Fruit fly (Drosophila melanogaster) S2 (cell line): ENCODE data around the gene Egfrap.

ENCODE experiments used
- CG8478 ChIP-seq: fragments of >200 bp; optimal IDR thresholded peaks from 2 replicates; lab custom pipeline; 2018
- CTCF ChIP-seq, 2 experiments: fragments of >200 bp; optimal IDR thresholded peaks; 2 replicates each; lab custom pipeline; 2018

- TF ChIP-seq CG8478, result no peak
- no peak for TF ChIP-seq CTCF (optimal IDR thresholded peaks at IDR 0.05; lab: Kevin White, UChicago)
These were observed 49.4 kb upstream of the Egfrap start for dm6 chr3L:5999888-6000287.
